Worm (Caenorhabditis elegans): Measurements from ENCODE around the gene lmd-5.

ce11 chrV:7133963-7134362 is 10.5 kb downstream of the lmd-5 start, which contains the start of gene F10D2.16:
- no peak for TF ChIP-seq scrt-1 (GFP tag; IDR thresholded peaks at IDR 0.05)
- TF ChIP-seq F13C5.2 (tag; optimal IDR thresholded peaks at IDR 0.05), result no peak
- no peak for TF ChIP-seq aly-1 (tag; optimal IDR thresholded peaks at IDR 0.05)
- TF ChIP-seq tbx-37 (GFP tag; conservative IDR thresholded peaks at IDR 0.05), result no peak
- TF ChIP-seq ama-1 (optimal IDR thresholded peaks at IDR 0.05), result no peak
- TF ChIP-seq flt-1 (GFP tag; IDR thresholded peaks at IDR 0.05), result no peak
- no peak for TF ChIP-seq hmg-4 (GFP tag; optimal IDR thresholded peaks at IDR 0.05)
- no peak for TF ChIP-seq B0310.2 (tag; optimal IDR thresholded peaks at IDR 0.05)
- TF ChIP-seq hmbx-1 (tag; optimal IDR thresholded peaks at IDR 0.05), result no peak
- no peak for TF ChIP-seq sea-1 (GFP tag; conservative IDR thresholded peaks at IDR 0.05)

Data from whole organism, early embryonic.